Worm (Caenorhabditis elegans) whole organism, L1 larva: ENCODE measurements around the gene sec-61.G.
A peak's percentile ranks its signal among the peaks of the same experiment; 100 is the strongest.

Source experiments
- C16A3.4 ChIP-seq: fragments of 150-350 bp; optimal IDR thresholded peaks from 2 replicates; lab custom pipeline; 2014; ENCODE audit warnings: missing biosample characterization, missing genetic modification characterization
- C34B4.2 ChIP-seq: sonication (generic microtip); optimal IDR thresholded peaks from 2 replicates; lab custom pipeline; 2017; ENCODE audit warnings: mild to moderate bottlenecking, missing genetic modification characterization, missing compliant biosample characterization
- aha-1 ChIP-seq: fragments of 150-350 bp; optimal IDR thresholded peaks from 2 replicates; lab custom pipeline; 2014; ENCODE audit warnings: missing biosample characterization, missing genetic modification characterization
- aly-2 ChIP-seq: fragments of 150-350 bp; optimal IDR thresholded peaks from 2 replicates; lab custom pipeline; 2014; ENCODE audit warnings: missing biosample characterization, missing genetic modification characterization
- ama-1 ChIP-seq: fragments of 150-350 bp; optimal IDR thresholded peaks from 2 replicates; lab custom pipeline; 2014
- ceh-63 ChIP-seq: fragments of 200-800 bp; sonication (Bioruptor generic); optimal IDR thresholded peaks from 2 replicates; lab custom pipeline; 2018; ENCODE audit warnings: mild to moderate bottlenecking, missing genetic modification characterization, missing compliant biosample characterization
- ceh-82 ChIP-seq, 3 experiments: fragments of 150-350 bp in 1 of 3; sonication (generic microtip) in 2 of 3; optimal IDR thresholded peaks; 2 replicates each; lab custom pipeline; 2014 to 2017; ENCODE audit warnings: missing biosample characterization in 3 of 3, missing genetic modification characterization in 3 of 3
- ceh-88 ChIP-seq: fragments of 200-800 bp; sonication (Bioruptor generic); IDR thresholded peaks from 2 replicates; pipeline ENCODE4 v1.3.6; 2022; ENCODE audit warnings: missing genetic modification characterization, missing compliant biosample characterization
- ceh-90 ChIP-seq: sonication (generic microtip); optimal IDR thresholded peaks from 2 replicates; lab custom pipeline; 2016; ENCODE audit warnings: missing genetic modification characterization, missing compliant biosample characterization
- dsc-1 ChIP-seq: sonication (generic microtip); optimal IDR thresholded peaks from 2 replicates; lab custom pipeline; 2016; ENCODE audit warnings: mild to moderate bottlenecking, missing genetic modification characterization, missing compliant biosample characterization
- egl-13 ChIP-seq: sonication (generic microtip); optimal IDR thresholded peaks from 2 replicates; lab custom pipeline; 2016; ENCODE audit warnings: missing genotype, missing genetic modification reagents, missing genetic modification characterization, missing compliant biosample characterization
- egl-27 ChIP-seq, 2 experiments: fragments of 150-350 bp in 1 of 2; sonication (generic microtip); optimal IDR thresholded peaks; 3 replicates each; lab custom pipeline; 2017 to 2018; ENCODE audit warnings: missing biosample characterization in 2 of 2, missing genetic modification characterization in 2 of 2, missing genetic modification reagents in 2 of 2
- elt-2 ChIP-seq: sonication (generic microtip); optimal IDR thresholded peaks from 2 replicates; lab custom pipeline; 2016; ENCODE audit warnings: missing genetic modification characterization, mild to moderate bottlenecking, inconsistent platforms, missing compliant biosample characterization, missing genetic modification reagents
- elt-3 ChIP-seq, 6 experiments: fragments of 150-350 bp in 1 of 6; sonication (generic microtip); optimal IDR thresholded peaks; 2 replicates each; lab custom pipeline; 2017 to 2018; ENCODE audit warnings: missing biosample characterization in 6 of 6, missing genetic modification characterization in 6 of 6, inconsistent platforms in 1 of 6
- fkh-10 ChIP-seq: sonication (generic microtip); optimal IDR thresholded peaks from 2 replicates; lab custom pipeline; 2017; ENCODE audit warnings: missing biosample characterization, missing genetic modification reagents, missing genetic modification characterization
- fkh-4 ChIP-seq: sonication (generic microtip); optimal IDR thresholded peaks from 2 replicates; lab custom pipeline; 2016; ENCODE audit warnings: missing compliant biosample characterization, missing genetic modification characterization, borderline replicate concordance
- fkh-8 ChIP-seq: sonication (generic microtip); optimal IDR thresholded peaks from 2 replicates; lab custom pipeline; 2016; ENCODE audit warnings: mild to moderate bottlenecking, missing genetic modification characterization, missing compliant biosample characterization
- fos-1 ChIP-seq: fragments of 150-350 bp; optimal IDR thresholded peaks from 2 replicates; lab custom pipeline; 2014; ENCODE audit warnings: missing biosample characterization, missing genetic modification characterization
- hlh-17 ChIP-seq: fragments of 200-800 bp; sonication (Bioruptor generic); optimal IDR thresholded peaks from 2 replicates; lab custom pipeline; 2018; ENCODE audit warnings: missing genetic modification characterization, mild to moderate bottlenecking, missing compliant biosample characterization, moderate library complexity, borderline replicate concordance
- hlh-4 ChIP-seq: sonication (generic microtip); optimal IDR thresholded peaks from 2 replicates; lab custom pipeline; 2016; ENCODE audit warnings: mild to moderate bottlenecking, missing genetic modification characterization, missing compliant biosample characterization
- jun-1 ChIP-seq: fragments of 150-350 bp; optimal IDR thresholded peaks from 2 replicates; lab custom pipeline; 2014; ENCODE audit warnings: missing biosample characterization, missing genetic modification reagents, missing genetic modification characterization
- lin-13 ChIP-seq: fragments of 150-350 bp; optimal IDR thresholded peaks from 2 replicates; lab custom pipeline; 2014; ENCODE audit warnings: missing biosample characterization, missing genetic modification reagents, missing genetic modification characterization
- lin-14 ChIP-seq: fragments of 200-800 bp; sonication (Bioruptor generic); optimal IDR thresholded peaks from 2 replicates; lab custom pipeline; 2018; ENCODE audit warnings: mild to moderate bottlenecking, missing genetic modification characterization, moderate library complexity, missing compliant biosample characterization
- lin-35 ChIP-seq, 2 experiments: fragments of 150-350 bp; optimal IDR thresholded peaks; 2 replicates each; lab custom pipeline; 2014; ENCODE audit warnings: missing biosample characterization in 2 of 2, missing genetic modification characterization in 2 of 2, missing genetic modification reagents in 2 of 2
- lin-39 ChIP-seq: fragments of 150-350 bp; optimal IDR thresholded peaks from 2 replicates; lab custom pipeline; 2014; ENCODE audit warnings: missing biosample characterization, missing genetic modification reagents, missing genetic modification characterization
- lir-3 ChIP-seq: sonication (generic microtip); optimal IDR thresholded peaks from 2 replicates; lab custom pipeline; 2016; ENCODE audit warnings: mild to moderate bottlenecking, missing genetic modification characterization, moderate library complexity, missing compliant biosample characterization; ENCODE audit not compliant: poor library complexity
- mep-1 ChIP-seq: fragments of 150-350 bp; optimal IDR thresholded peaks from 2 replicates; lab custom pipeline; 2014; ENCODE audit warnings: missing biosample characterization, missing genetic modification characterization
- nhr-11 ChIP-seq: fragments of 150-350 bp; optimal IDR thresholded peaks from 2 replicates; lab custom pipeline; 2014; ENCODE audit warnings: missing biosample characterization, missing genetic modification characterization
- nhr-12 ChIP-seq: sonication (generic microtip); optimal IDR thresholded peaks from 2 replicates; lab custom pipeline; 2017; ENCODE audit warnings: missing biosample characterization, missing genetic modification characterization
- nhr-19 ChIP-seq: fragments of 200-800 bp; sonication (Bioruptor generic); conservative IDR thresholded peaks from 2 replicates; pipeline ENCODE4 v1.3.6; 2022; ENCODE audit warnings: missing genetic modification characterization, missing compliant biosample characterization
- nhr-20 ChIP-seq: sonication (generic microtip); optimal IDR thresholded peaks from 2 replicates; lab custom pipeline; 2016; ENCODE audit warnings: mild to moderate bottlenecking, missing genetic modification characterization, missing compliant biosample characterization
- nhr-237 ChIP-seq: fragments of 150-350 bp; optimal IDR thresholded peaks from 2 replicates; lab custom pipeline; 2014; ENCODE audit warnings: missing biosample characterization, missing genetic modification characterization
- nhr-28 ChIP-seq: fragments of 150-350 bp; optimal IDR thresholded peaks from 2 replicates; lab custom pipeline; 2014; ENCODE audit warnings: missing biosample characterization, missing genetic modification characterization
- nhr-71 ChIP-seq: sonication (generic microtip); optimal IDR thresholded peaks from 2 replicates; lab custom pipeline; 2016; ENCODE audit warnings: mild to moderate bottlenecking, missing genetic modification characterization, moderate library complexity, missing compliant biosample characterization
- nhr-76 ChIP-seq: sonication (generic microtip); optimal IDR thresholded peaks from 2 replicates; lab custom pipeline; 2017; ENCODE audit warnings: missing biosample characterization, missing genetic modification characterization
- nhr-77 ChIP-seq: fragments of 150-350 bp; optimal IDR thresholded peaks from 2 replicates; lab custom pipeline; 2014; ENCODE audit warnings: missing biosample characterization, missing genetic modification characterization
- nhr-84 ChIP-seq: sonication (generic microtip); optimal IDR thresholded peaks from 2 replicates; lab custom pipeline; 2017; ENCODE audit warnings: missing biosample characterization, missing genetic modification characterization
- nhr-85 ChIP-seq: sonication (generic microtip); peaks from one replicate; lab custom pipeline; 2016; ENCODE audit warnings: missing genetic modification characterization, inconsistent platforms, missing compliant biosample characterization
- nhr-90 ChIP-seq: sonication (generic microtip); optimal IDR thresholded peaks from 2 replicates; lab custom pipeline; 2016; ENCODE audit warnings: mild to moderate bottlenecking, missing genetic modification characterization, missing compliant biosample characterization; ENCODE audit not compliant: poor library complexity
- pag-3 ChIP-seq: sonication (generic microtip); optimal IDR thresholded peaks from 2 replicates; lab custom pipeline; 2017; ENCODE audit warnings: missing genetic modification characterization, mild to moderate bottlenecking, missing compliant biosample characterization, antibody characterized with exemption, borderline replicate concordance; ENCODE audit not compliant: insufficient read depth
- pax-3 ChIP-seq: fragments of 200-800 bp; sonication (Bioruptor generic); optimal IDR thresholded peaks from 2 replicates; lab custom pipeline; 2018; ENCODE audit warnings: mild to moderate bottlenecking, missing genetic modification characterization, moderate library complexity, missing compliant biosample characterization
- rnt-1 ChIP-seq: sonication (generic microtip); optimal IDR thresholded peaks from 2 replicates; lab custom pipeline; 2016; ENCODE audit warnings: mild to moderate bottlenecking, missing genetic modification characterization, moderate library complexity, missing compliant biosample characterization
- skn-1 ChIP-seq: fragments of 150-350 bp; optimal IDR thresholded peaks from 2 replicates; lab custom pipeline; 2014; ENCODE audit warnings: missing biosample characterization, missing genetic modification characterization
- sox-4 ChIP-seq: sonication (generic microtip); optimal IDR thresholded peaks from 2 replicates; lab custom pipeline; 2016; ENCODE audit warnings: missing genetic modification characterization, missing compliant biosample characterization
- sptf-1 ChIP-seq: fragments of 150-350 bp; optimal IDR thresholded peaks from 2 replicates; lab custom pipeline; 2014; ENCODE audit warnings: missing biosample characterization, missing genetic modification characterization
- sup-37 ChIP-seq: fragments of 200-800 bp; sonication (Bioruptor generic); optimal IDR thresholded peaks from 2 replicates; lab custom pipeline; 2018; ENCODE audit warnings: mild to moderate bottlenecking, missing genetic modification characterization, missing compliant biosample characterization
- swsn-7 ChIP-seq: sonication (generic microtip); optimal IDR thresholded peaks from 2 replicates; lab custom pipeline; 2016; ENCODE audit warnings: missing genetic modification characterization, missing compliant biosample characterization
- unc-130 ChIP-seq: fragments of 150-350 bp; optimal IDR thresholded peaks from 2 replicates; lab custom pipeline; 2017; ENCODE audit warnings: missing biosample characterization, missing genetic modification characterization, inconsistent platforms
- unc-30 ChIP-seq: sonication (generic microtip); optimal IDR thresholded peaks from 2 replicates; lab custom pipeline; 2017; ENCODE audit warnings: missing biosample characterization, missing genetic modification characterization
- unc-86 ChIP-seq: sonication (generic microtip); optimal IDR thresholded peaks from 2 replicates; lab custom pipeline; 2016; ENCODE audit warnings: missing genetic modification characterization, missing compliant biosample characterization
- unc-98 ChIP-seq: fragments of 200-800 bp; sonication (Bioruptor generic); IDR thresholded peaks from 2 replicates; pipeline ENCODE4 v1.3.6; 2022; ENCODE audit warnings: missing genetic modification characterization, missing compliant biosample characterization
- xbp-1 ChIP-seq: sonication (generic microtip); optimal IDR thresholded peaks from 2 replicates; lab custom pipeline; 2016; ENCODE audit warnings: missing genetic modification characterization, missing compliant biosample characterization
- ztf-11 ChIP-seq, 2 experiments: sonication (generic microtip); optimal IDR thresholded peaks; 2 replicates each; lab custom pipeline; 2016 to 2017; ENCODE audit warnings: missing genetic modification characterization in 2 of 2, missing biosample characterization in 1 of 2, missing compliant biosample characterization in 1 of 2

Gene sec-61.G

DNA sequence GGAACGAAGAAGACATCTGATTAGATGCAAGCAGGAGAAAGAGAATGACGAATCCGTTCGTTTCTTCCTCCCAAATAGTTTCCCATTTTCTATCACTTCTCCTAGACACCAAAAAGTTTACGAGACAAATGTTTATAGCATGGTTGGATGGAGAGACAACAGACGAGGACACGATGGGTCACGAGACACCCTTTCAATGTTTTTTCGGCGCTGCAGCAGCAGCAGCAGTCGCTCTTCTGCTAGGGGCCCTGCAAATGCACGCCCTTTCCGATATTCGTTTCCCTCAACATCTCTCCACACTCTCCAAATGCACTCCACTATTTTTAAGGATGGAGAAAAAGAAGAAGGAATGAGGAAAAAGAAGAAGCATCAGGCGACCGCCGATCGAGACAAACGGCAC lies 38.6 kb downstream of the sec-61.G start:
- TF ChIP-seq unc-30, result no peak
- TF ChIP-seq lin-39 (tag; lab: Kevin White, UChicago), result peak; percentile 68
- TF ChIP-seq pax-3 (tag; lab: Kevin White, UChicago), result peak; percentile 55
- peak; percentile 93 for TF ChIP-seq nhr-20 (tag; lab: Kevin White, UChicago)
- TF ChIP-seq egl-13 (tag; lab: Kevin White, UChicago), result peak; percentile 84
- peak; percentile 58 for TF ChIP-seq C16A3.4 (tag; lab: Kevin White, UChicago)
- TF ChIP-seq sox-4 (tag; lab: Kevin White, UChicago), result peak; percentile 13
- TF ChIP-seq ama-1 (lab: Kevin White, UChicago), result no peak
- TF ChIP-seq nhr-76 (tag; lab: Kevin White, UChicago), result no peak
- TF ChIP-seq sptf-1 (tag; lab: Kevin White, UChicago), result no peak
- TF ChIP-seq unc-86 (tag; lab: Kevin White, UChicago), result peak; percentile 84
- no peak for TF ChIP-seq ceh-90 (tag; lab: Kevin White, UChicago)
- peak in 1 of 2 experiments; percentile 24 for TF ChIP-seq egl-27 (tag; optimal IDR thresholded peaks at IDR 0.05; lab: Kevin White, UChicago)
- TF ChIP-seq aha-1, result no peak
- peak; percentile 34 for TF ChIP-seq pag-3 (tag; lab: Kevin White, UChicago)
- TF ChIP-seq swsn-7, result peak; percentile 78
- peak; percentile 88 for TF ChIP-seq rnt-1 (tag; lab: Kevin White, UChicago)
- TF ChIP-seq hlh-4 (tag; lab: Kevin White, UChicago), result no peak
- TF ChIP-seq nhr-84 (tag; lab: Kevin White, UChicago), result no peak
- peak; percentile 84 for TF ChIP-seq nhr-85 (tag; lab: Kevin White, UChicago)
- peak; percentile 75 for TF ChIP-seq xbp-1
- TF ChIP-seq dsc-1 (tag; lab: Kevin White, UChicago), result peak; percentile 82
- TF ChIP-seq nhr-90 (tag; lab: Kevin White, UChicago), result peak; percentile 31
- peak; percentile 71 for TF ChIP-seq skn-1
- no peak for TF ChIP-seq ceh-88 (GFP tag; lab: Robert Waterston, UW)
- peak; percentile 60 for TF ChIP-seq fkh-8 (tag; lab: Kevin White, UChicago)
- TF ChIP-seq nhr-77 (tag; lab: Kevin White, UChicago), result no peak
- TF ChIP-seq hlh-17 (GFP tag; lab: Kevin White, UChicago), result no peak
- peak; percentile 28 to 80 (median 60) for TF ChIP-seq ceh-82 (tag; optimal IDR thresholded peaks at IDR 0.05; lab: Kevin White, UChicago)
- no peak for TF ChIP-seq aly-2 (tag; lab: Kevin White, UChicago)
- peak; percentile 39 to 42 for TF ChIP-seq lin-35 (GFP tag; optimal IDR thresholded peaks at IDR 0.05; lab: Kevin White, UChicago)
- TF ChIP-seq lin-14 (GFP tag; lab: Kevin White, UChicago), result peak; percentile 99
- TF ChIP-seq sup-37, result peak; percentile 73
- peak; percentile 11 for TF ChIP-seq elt-2 (tag; lab: Kevin White, UChicago)
- no peak for TF ChIP-seq nhr-28 (tag; lab: Kevin White, UChicago)
- no peak for TF ChIP-seq nhr-237 (tag; lab: Kevin White, UChicago)
- peak; percentile 75 for TF ChIP-seq mep-1
- TF ChIP-seq lir-3, result peak; percentile 80
- peak; percentile 59 for TF ChIP-seq jun-1 (tag; lab: Kevin White, UChicago)
- TF ChIP-seq fkh-10 (GFP tag; lab: Kevin White, UChicago), result peak; percentile 89
- TF ChIP-seq nhr-71 (tag; lab: Kevin White, UChicago), result peak; percentile 96
- TF ChIP-seq fos-1 (tag; lab: Kevin White, UChicago), result no peak
- peak; percentile 5; the same call in 1 of the 2 replicates for TF ChIP-seq unc-98 (GFP tag; lab: Robert Waterston, UW)
- no peak for TF ChIP-seq elt-3 (tag; optimal IDR thresholded peaks at IDR 0.05; lab: Kevin White, UChicago)
- TF ChIP-seq nhr-11, result peak; percentile 45
- TF ChIP-seq ztf-11 (tag; optimal IDR thresholded peaks at IDR 0.05; lab: Kevin White, UChicago), result peak in 1 of 2 experiments; percentile 49
- TF ChIP-seq nhr-19, result peak; percentile 87
- peak; percentile 76 for TF ChIP-seq unc-130
- no peak for TF ChIP-seq C34B4.2
- TF ChIP-seq fkh-4, result peak; percentile 51
- TF ChIP-seq lin-13 (GFP tag; lab: Kevin White, UChicago), result peak; percentile 31
- peak; percentile 61 for TF ChIP-seq ceh-63 (GFP tag; lab: Kevin White, UChicago)
- no peak for TF ChIP-seq nhr-12 (tag; lab: Kevin White, UChicago)
